Worm (Caenorhabditis elegans) whole organism, late embryonic: ENCODE measurements around the gene haf-7.

Experiments
- K02D7.2 ChIP-seq: sonication (generic microtip); optimal IDR thresholded peaks from 2 replicates; lab custom pipeline; 2017; ENCODE audit warnings: mild to moderate bottlenecking, missing genetic modification characterization, missing compliant biosample characterization
- T23F11.4 ChIP-seq: fragments of 200-800 bp; sonication (Bioruptor generic); optimal IDR thresholded peaks from 2 replicates; lab custom pipeline; 2018; ENCODE audit warnings: mild to moderate bottlenecking, missing genetic modification characterization, missing compliant biosample characterization
- ahr-1 ChIP-seq: sonication (generic microtip); optimal IDR thresholded peaks from 2 replicates; lab custom pipeline; 2016; ENCODE audit warnings: missing genetic modification characterization, missing compliant biosample characterization
- ceh-14 ChIP-seq: sonication (generic microtip); optimal IDR thresholded peaks from 2 replicates; lab custom pipeline; 2016; ENCODE audit warnings: missing genotype, missing genetic modification characterization, missing compliant biosample characterization
- ceh-18 ChIP-seq: sonication (generic microtip); optimal IDR thresholded peaks from 2 replicates; lab custom pipeline; 2016; ENCODE audit warnings: missing genetic modification characterization, missing compliant biosample characterization
- ceh-2 ChIP-seq: sonication (generic microtip); optimal IDR thresholded peaks from 2 replicates; lab custom pipeline; 2016; ENCODE audit warnings: missing genotype, missing genetic modification characterization, missing compliant biosample characterization
- ceh-24 ChIP-seq: sonication (generic microtip); optimal IDR thresholded peaks from 2 replicates; lab custom pipeline; 2016; ENCODE audit warnings: mild to moderate bottlenecking, missing genetic modification characterization, missing compliant biosample characterization
- ceh-30 ChIP-seq: fragments of 150-350 bp; optimal IDR thresholded peaks from 2 replicates; lab custom pipeline; 2014; ENCODE audit warnings: missing biosample characterization, missing genetic modification characterization
- ceh-31 ChIP-seq: sonication (generic microtip); optimal IDR thresholded peaks from 2 replicates; lab custom pipeline; 2016; ENCODE audit warnings: missing genetic modification characterization, missing compliant biosample characterization
- ceh-34 ChIP-seq: sonication (generic microtip); optimal IDR thresholded peaks from 2 replicates; lab custom pipeline; 2016; ENCODE audit warnings: mild to moderate bottlenecking, missing genetic modification characterization, missing compliant biosample characterization
- ceh-6 ChIP-seq: fragments of 200-800 bp; sonication (Bioruptor generic); optimal IDR thresholded peaks from 2 replicates; lab custom pipeline; 2018; ENCODE audit warnings: mild to moderate bottlenecking, missing genetic modification characterization, missing compliant biosample characterization
- ceh-9 ChIP-seq: sonication (generic microtip); optimal IDR thresholded peaks from 2 replicates; lab custom pipeline; 2016; ENCODE audit warnings: mild to moderate bottlenecking, missing genetic modification characterization, inconsistent platforms, missing compliant biosample characterization
- dmd-4 ChIP-seq: sonication (generic microtip); optimal IDR thresholded peaks from 2 replicates; lab custom pipeline; 2016; ENCODE audit warnings: borderline replicate concordance, missing genetic modification characterization, missing compliant biosample characterization
- dve-1 ChIP-seq: sonication (generic microtip); optimal IDR thresholded peaks from 2 replicates; lab custom pipeline; 2017; ENCODE audit warnings: antibody characterized with exemption, mild to moderate bottlenecking, missing genetic modification characterization, missing compliant biosample characterization
- elt-2 ChIP-seq: sonication (generic microtip); optimal IDR thresholded peaks from 2 replicates; lab custom pipeline; 2016; ENCODE audit warnings: missing genetic modification reagents, missing genetic modification characterization, missing compliant biosample characterization
- gmeb-2 ChIP-seq: sonication (generic microtip); optimal IDR thresholded peaks from 2 replicates; lab custom pipeline; 2016; ENCODE audit warnings: missing genetic modification characterization, inconsistent platforms, missing compliant biosample characterization
- hlh-8 ChIP-seq: sonication (generic microtip); optimal IDR thresholded peaks from 2 replicates; lab custom pipeline; 2016; ENCODE audit warnings: missing genotype, missing genetic modification characterization, missing compliant biosample characterization
- madf-2 ChIP-seq: sonication (generic microtip); optimal IDR thresholded peaks from 2 replicates; lab custom pipeline; 2017; ENCODE audit warnings: missing genetic modification characterization, missing compliant biosample characterization
- pax-1 ChIP-seq: fragments of 150-350 bp; optimal IDR thresholded peaks from 2 replicates; lab custom pipeline; 2014; ENCODE audit warnings: missing biosample characterization, missing genetic modification characterization
- pha-4 ChIP-seq: fragments of 150-350 bp; optimal IDR thresholded peaks from 2 replicates; lab custom pipeline; 2018; ENCODE audit warnings: missing biosample characterization, missing genetic modification reagents, missing genetic modification characterization
- pqm-1 ChIP-seq: sonication (generic microtip); optimal IDR thresholded peaks from 2 replicates; lab custom pipeline; 2016; ENCODE audit warnings: missing genetic modification characterization, missing compliant biosample characterization
- pros-1 ChIP-seq: fragments of 150-350 bp; optimal IDR thresholded peaks from 2 replicates; lab custom pipeline; 2014; ENCODE audit warnings: missing biosample characterization, missing genetic modification reagents, missing genetic modification characterization
- rnt-1 ChIP-seq: sonication (generic microtip); optimal IDR thresholded peaks from 2 replicates; lab custom pipeline; 2016; ENCODE audit warnings: missing genetic modification characterization, missing compliant biosample characterization
- sox-2 ChIP-seq: fragments of 200-800 bp; sonication (Bioruptor generic); IDR thresholded peaks from 2 replicates; pipeline ENCODE4 v1.3.6; 2022; ENCODE audit warnings: missing genetic modification reagents, missing genetic modification characterization, missing compliant biosample characterization
- sox-4 ChIP-seq: sonication (generic microtip); optimal IDR thresholded peaks from 2 replicates; lab custom pipeline; 2017; ENCODE audit warnings: mild to moderate bottlenecking, missing genetic modification characterization, inconsistent platforms, missing compliant biosample characterization
- syd-9 ChIP-seq: sonication (generic microtip); optimal IDR thresholded peaks from 2 replicates; lab custom pipeline; 2016; ENCODE audit warnings: mild to moderate bottlenecking, missing genetic modification characterization, moderate library complexity, missing compliant biosample characterization
- tbx-7 ChIP-seq: sonication (generic microtip); optimal IDR thresholded peaks from 2 replicates; lab custom pipeline; 2016; ENCODE audit warnings: missing genotype, missing genetic modification characterization, missing compliant biosample characterization
- unc-3 ChIP-seq, 2 experiments: fragments of 200-800 bp in 1 of 2; sonication (Bioruptor generic) in 1 of 2; sonication (generic microtip) in 1 of 2; conservative IDR thresholded peaks in 1 of 2; optimal IDR thresholded peaks in 1 of 2; 2 replicates each; pipeline versions ENCODE4 v1.3.6 to Lab custom; 2016 to 2022; ENCODE audit warnings: missing compliant biosample characterization in 2 of 2, missing genetic modification characterization in 2 of 2, missing genetic modification reagents in 1 of 2
- unc-42 ChIP-seq: sonication (generic microtip); optimal IDR thresholded peaks from 2 replicates; lab custom pipeline; 2016; ENCODE audit warnings: missing genotype, missing genetic modification characterization, missing compliant biosample characterization
- unc-55 ChIP-seq: sonication (generic microtip); optimal IDR thresholded peaks from 2 replicates; lab custom pipeline; 2017; ENCODE audit warnings: missing biosample characterization, missing genetic modification reagents, missing genetic modification characterization
- unc-86 ChIP-seq: sonication (generic microtip); optimal IDR thresholded peaks from 2 replicates; lab custom pipeline; 2016; ENCODE audit warnings: missing genetic modification characterization, missing compliant biosample characterization
- zip-5 ChIP-seq: sonication (generic microtip); optimal IDR thresholded peaks from 2 replicates; lab custom pipeline; 2016; ENCODE audit warnings: missing genetic modification characterization, missing compliant biosample characterization

Gene haf-7

ce11 chrV:14773048-14773447, at the start of gene haf-7:
Gene haf-7 (plus strand): TSS chrV:14773258.
- TF ChIP-seq elt-2 (peak; percentile 14), sox-2 (GFP tag; lab: Robert Waterston, UW) (no peak), pqm-1 (tag; lab: Kevin White, UChicago) (no peak)

ce11 chrV:14725409-14725808, 47.6 kb upstream of the haf-7 start:
- no peak for TF ChIP-seq ceh-14

- TF ChIP-seq ceh-9 (tag; lab: Kevin White, UChicago) (no peak), K02D7.2 (tag; lab: Kevin White, UChicago) (no peak), pros-1 (no peak), unc-3 (GFP tag; conservative IDR thresholded peaks at IDR 0.05; lab: Robert Waterston, UW) (no peak), unc-3 (tag; optimal IDR thresholded peaks at IDR 0.05; lab: Kevin White, UChicago) (no peak), tbx-7 (tag; lab: Kevin White, UChicago) (no peak), pha-4 (no peak), dmd-4 (no peak), rnt-1 (tag; lab: Kevin White, UChicago) (no peak), gmeb-2 (tag; lab: Kevin White, UChicago) (no peak), ceh-30 (no peak), ceh-6 (no peak), pax-1 (tag; lab: Kevin White, UChicago) (no peak), ceh-18 (no peak), ceh-31 (tag; lab: Kevin White, UChicago) (no peak), unc-86 (no peak), unc-55 (no peak), hlh-8 (tag; lab: Kevin White, UChicago) (no peak), unc-42 (no peak), syd-9 (tag; lab: Kevin White, UChicago) (no peak), ceh-2 (tag; lab: Kevin White, UChicago) (no peak)
These were observed 46.5 kb upstream of the haf-7 start, which contains the start of gene Y50E8A.1 for ce11 chrV:14726596-14726995. Gene Y50E8A.1 (plus strand): TSS chrV:14726896.

ce11 chrV:14728754-14729153, 44.3 kb upstream of the haf-7 start, which contains the start of gene Y50E8A.2:
Gene Y50E8A.2 (minus strand): TSS chrV:14728854.
- TF ChIP-seq ahr-1 (tag; lab: Kevin White, UChicago) (no peak), ceh-24 (no peak)
- TF ChIP-seq, all 69 proteins: peak for 0

ce11 chrV:14729343-14729742, 43.7 kb upstream of the haf-7 start, which contains the start of gene oig-3:
Gene oig-3 (plus strand): TSS chrV:14729643.
- TF ChIP-seq madf-2 (tag; lab: Kevin White, UChicago): no peak
- TF ChIP-seq ceh-34 (tag; lab: Kevin White, UChicago): no peak
- TF ChIP-seq hlh-8 (tag; lab: Kevin White, UChicago): no peak
- TF ChIP-seq dve-1 (tag; lab: Kevin White, UChicago): no peak
- TF ChIP-seq ceh-6: no peak
- no peak for TF ChIP-seq unc-86
- no peak for TF ChIP-seq T23F11.4
- TF ChIP-seq zip-5 (tag; lab: Kevin White, UChicago): no peak
- no peak for TF ChIP-seq pax-1 (tag; lab: Kevin White, UChicago)
- TF ChIP-seq sox-4 (tag; lab: Kevin White, UChicago): no peak
- TF ChIP-seq, all 69 proteins: peak for 0

- TF ChIP-seq T23F11.4 (no peak), unc-42 (peak; percentile 90)
These were observed 38.8 kb upstream of the haf-7 start, which contains the start of gene unc-61 for ce11 chrV:14734187-14734765. Gene unc-61 (minus strand): TSS chrV:14734237.
